Worm (Caenorhabditis elegans): ENCODE measurements around the gene T28C6.8.

DNA sequence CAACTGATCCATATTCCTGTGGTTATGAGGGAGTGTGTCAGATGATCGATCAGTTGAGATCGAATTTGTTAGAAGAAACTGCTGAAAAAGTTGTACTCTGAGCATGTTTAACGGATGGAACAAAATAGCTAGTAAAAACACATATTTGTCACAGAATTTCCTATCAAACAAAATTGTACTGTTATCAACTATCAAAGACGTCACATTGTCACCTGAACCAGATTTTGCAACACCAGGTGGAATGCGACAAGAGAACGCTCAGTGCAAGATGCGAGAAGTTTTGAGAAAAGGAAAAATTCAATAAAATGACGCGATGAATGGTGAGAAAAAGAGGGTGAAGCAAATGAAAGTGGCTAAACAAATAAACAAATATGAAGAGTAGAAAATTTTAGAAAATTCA, 37.0 kb upstream of the T28C6.8 start:
- TF ChIP-seq tbx-2 (tag; optimal IDR thresholded peaks at IDR 0.05) (no peak), R02D3.7 (tag; optimal IDR thresholded peaks at IDR 0.05) (no peak), aly-2 (tag; optimal IDR thresholded peaks at IDR 0.05) (no peak), ztf-11 (tag; optimal IDR thresholded peaks at IDR 0.05) (no peak), fos-1 (tag; optimal IDR thresholded peaks at IDR 0.05) (no peak), nhr-25 (tag; optimal IDR thresholded peaks at IDR 0.05) (no peak), ama-1 (optimal IDR thresholded peaks at IDR 0.05) (no peak), unc-62 (GFP tag; optimal IDR thresholded peaks at IDR 0.05) (no peak), mdl-1 (tag; optimal IDR thresholded peaks at IDR 0.05) (no peak), ceh-9 (tag; optimal IDR thresholded peaks at IDR 0.05) (no peak), snpc-4 (tag; optimal IDR thresholded peaks at IDR 0.05) (no peak)
